Fruit fly (Drosophila melanogaster): ENCODE data around the gene CG2938.

The CG2938 gene

DNA sequence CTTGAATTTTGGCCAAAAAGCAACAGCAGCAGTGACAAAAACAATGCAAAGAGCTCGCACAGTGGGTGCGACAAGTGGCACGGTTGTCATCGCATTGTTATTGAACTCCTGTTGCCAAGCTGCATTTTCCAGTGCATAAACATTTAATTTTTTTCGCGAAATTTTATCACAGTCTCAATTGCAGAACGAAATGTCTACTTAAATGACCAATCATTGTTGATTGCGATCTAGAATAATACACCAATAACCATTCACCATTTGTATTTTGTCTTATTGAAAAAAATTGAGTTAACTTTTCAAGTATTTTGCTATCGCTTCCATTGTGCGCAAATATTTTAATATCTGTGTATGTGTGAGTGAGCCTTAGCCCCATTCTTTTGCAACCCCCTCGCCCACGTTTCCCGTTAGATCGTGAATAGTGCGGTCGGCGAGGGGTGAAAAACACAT lies 14.0 kb upstream of the CG2938 start (continued):
- no peak for TF ChIP-seq ro (GFP tag; IDR thresholded peaks at IDR 0.05)
- TF ChIP-seq Antp (GFP tag; optimal IDR thresholded peaks at IDR 0.05) = peak; percentile 7
- TF ChIP-seq pnt (GFP tag; optimal IDR thresholded peaks at IDR 0.05) = no peak
- TF ChIP-seq phol (tag; optimal IDR thresholded peaks at IDR 0.05) = peak; percentile 10
- peak; percentile 60; the same call in 1 of the 2 replicates for TF ChIP-seq CG32532 (GFP tag; IDR thresholded peaks at IDR 0.05)
- TF ChIP-seq unpg (GFP tag; optimal IDR thresholded peaks at IDR 0.05) = no peak
- peak; percentile 22 for TF ChIP-seq CG12155 (GFP tag; optimal IDR thresholded peaks at IDR 0.05)
- TF ChIP-seq dpn (GFP tag; optimal IDR thresholded peaks at IDR 0.05) = peak in 1 of 2 experiments; percentile 13
- peak; percentile 21 for TF ChIP-seq nerfin-1 (tag; optimal IDR thresholded peaks at IDR 0.05)
- peak; percentile 51; the same call in 1 of the 2 replicates for TF ChIP-seq Drgx (GFP tag; IDR thresholded peaks at IDR 0.05)
- TF ChIP-seq ara (GFP tag; IDR thresholded peaks at IDR 0.05) = no peak
- peak; percentile 40 for TF ChIP-seq shn (GFP tag; optimal IDR thresholded peaks at IDR 0.05)
- no peak for TF ChIP-seq tna (GFP tag; IDR thresholded peaks at IDR 0.05; ENCODE audit: partially characterized antibody)
- no peak for TF ChIP-seq CG15601 (tag; optimal IDR thresholded peaks at IDR 0.05)
- TF ChIP-seq sob (GFP tag; IDR thresholded peaks at IDR 0.05) = 0 out of 2 replicates have a peak, but pooled peaks have one; percentile 24
- TF ChIP-seq Sry-δ (GFP tag; optimal IDR thresholded peaks at IDR 0.05) = no peak
- TF ChIP-seq Trl (optimal IDR thresholded peaks at IDR 0.05) = no peak
- peak; percentile 17 for TF ChIP-seq Trl (GFP tag; optimal IDR thresholded peaks at IDR 0.05)
- no peak for TF ChIP-seq jigr1 (GFP tag; IDR thresholded peaks at IDR 0.05)
- no peak for TF ChIP-seq dmrt11E (tag; optimal IDR thresholded peaks at IDR 0.05)
- TF ChIP-seq Pdp1 (GFP tag; optimal IDR thresholded peaks at IDR 0.05) = peak in 1 of 2 experiments; percentile 23
- no peak for TF ChIP-seq CkIIα-i1 (GFP tag; IDR thresholded peaks at IDR 0.05)
- TF ChIP-seq dimm (GFP tag; IDR thresholded peaks at IDR 0.05) = no peak
- peak; percentile 48; the same call in 2 of the 3 replicates for TF ChIP-seq dysf (GFP tag; IDR thresholded peaks at IDR 0.05)
- peak; percentile 41 for TF ChIP-seq lilli (GFP tag; optimal IDR thresholded peaks at IDR 0.05)
- peak; percentile 64 for TF ChIP-seq CG2120 (GFP tag; optimal IDR thresholded peaks at IDR 0.05)
- peak; percentile 82 for TF ChIP-seq sens (GFP tag)
- TF ChIP-seq Hr39 (optimal IDR thresholded peaks at IDR 0.05) = no peak
- no peak for TF ChIP-seq CG1233 (GFP tag; optimal IDR thresholded peaks at IDR 0.05)
- TF ChIP-seq CG16779 (GFP tag; IDR thresholded peaks at IDR 0.05) = no peak
- TF ChIP-seq CG14965 (GFP tag; optimal IDR thresholded peaks at IDR 0.05; ENCODE audit: borderline replicate concordance) = no peak
- no peak for TF ChIP-seq CG17328 (GFP tag; IDR thresholded peaks at IDR 0.05)
- TF ChIP-seq scrt (GFP tag; optimal IDR thresholded peaks at IDR 0.05) = no peak
- peak; percentile 30 for TF ChIP-seq pros (GFP tag; optimal IDR thresholded peaks at IDR 0.05)
- peak; percentile 23 for TF ChIP-seq pho (GFP tag; optimal IDR thresholded peaks at IDR 0.05)
- no peak for TF ChIP-seq CG10274 (GFP tag; optimal IDR thresholded peaks at IDR 0.05)
- TF ChIP-seq NK7.1 (GFP tag; optimal IDR thresholded peaks at IDR 0.05) = peak; percentile 10
- TF ChIP-seq pfk (GFP tag; optimal IDR thresholded peaks at IDR 0.05) = no peak
- TF ChIP-seq sug (tag; optimal IDR thresholded peaks at IDR 0.05) = peak; percentile 22
- TF ChIP-seq Asciz (GFP tag; optimal IDR thresholded peaks at IDR 0.05) = no peak
- TF ChIP-seq bab2 (GFP tag; optimal IDR thresholded peaks at IDR 0.05) = peak; percentile 26
- no peak for TF ChIP-seq prd (optimal IDR thresholded peaks at IDR 0.05)
- peak; percentile 43; the same call in 2 of the 3 replicates for TF ChIP-seq prd (GFP tag; IDR thresholded peaks at IDR 0.05)
- peak; percentile 63; the same call in 1 of the 2 replicates for TF ChIP-seq lmd (GFP tag; IDR thresholded peaks at IDR 0.05)
- peak; percentile 63 for TF ChIP-seq Rfx (GFP tag; IDR thresholded peaks at IDR 0.05)
- no peak for TF ChIP-seq CG10267 (tag; optimal IDR thresholded peaks at IDR 0.05)
- peak; percentile 77 for TF ChIP-seq crol (GFP tag; IDR thresholded peaks at IDR 0.05)
- TF ChIP-seq Nf-YC (tag; optimal IDR thresholded peaks at IDR 0.05) = peak; percentile 2
- peak; percentile 62 for TF ChIP-seq Ets65A (GFP tag)
- TF ChIP-seq CG12659 (GFP tag; optimal IDR thresholded peaks at IDR 0.05) = peak; percentile 20
- TF ChIP-seq slbo (GFP tag; IDR thresholded peaks at IDR 0.05) = peak; percentile 54
- peak; percentile 11; the same call in 1 of the 2 replicates for TF ChIP-seq CG31224 (GFP tag; IDR thresholded peaks at IDR 0.05)
- no peak for TF ChIP-seq CG14050 (GFP tag; IDR thresholded peaks at IDR 0.05)

Measured in whole organism, embryonic.